Worm (Caenorhabditis elegans): ENCODE data around the gene fox-1.

DNA sequence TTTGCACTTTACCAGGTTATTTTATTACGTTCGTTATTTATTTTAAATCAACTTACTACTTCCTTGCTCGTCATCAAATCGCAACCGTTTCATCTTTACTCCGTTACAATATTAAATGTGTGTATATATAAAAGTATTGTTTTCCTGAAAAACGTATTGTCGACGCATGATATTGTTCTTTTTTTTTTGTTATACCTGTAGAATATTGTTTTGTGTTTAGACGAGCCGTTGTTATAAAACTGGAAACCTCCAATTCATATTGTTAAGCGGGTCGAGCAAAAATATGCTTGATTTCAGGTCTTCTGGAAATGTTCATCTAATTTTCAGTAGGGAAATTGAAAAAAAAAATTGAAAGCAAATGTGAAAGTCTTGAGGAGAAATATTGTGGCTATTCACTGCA is 20.8 kb downstream of the fox-1 start, which contains the start of gene gid-2:
- TF ChIP-seq hlh-4 (tag; optimal IDR thresholded peaks at IDR 0.05) (no peak), lin-39 (tag; optimal IDR thresholded peaks at IDR 0.05) (no peak), skn-1 (tag; optimal IDR thresholded peaks at IDR 0.05) (no peak), lin-13 (GFP tag; optimal IDR thresholded peaks at IDR 0.05) (no peak), ztf-11 (tag; optimal IDR thresholded peaks at IDR 0.05) (no peak), fos-1 (tag; optimal IDR thresholded peaks at IDR 0.05) (no peak), efl-1 (optimal IDR thresholded peaks at IDR 0.05) (no peak), efl-1 (GFP tag; optimal IDR thresholded peaks at IDR 0.05 in 1 of 2) (no peak), nhr-11 (tag; optimal IDR thresholded peaks at IDR 0.05) (no peak), ceh-8 (GFP tag; optimal IDR thresholded peaks at IDR 0.05) (no peak), lin-35 (GFP tag; optimal IDR thresholded peaks at IDR 0.05) (no peak), zip-4 (GFP tag; optimal IDR thresholded peaks at IDR 0.05) (no peak), swsn-7 (tag; optimal IDR thresholded peaks at IDR 0.05) (no peak), blmp-1 (tag; optimal IDR thresholded peaks at IDR 0.05) (no peak)

Measured in whole organism, L1 larva.